Fruit fly (Drosophila melanogaster) whole organism: ENCODE data around the gene Spt7.

ENCODE experiments used
- EcR ChIP-seq, 2 experiments: fragments of >200 bp; optimal IDR thresholded peaks; 2 replicates each; lab custom pipeline; 2017; ENCODE audit warnings: missing biosample characterization in 2 of 2, missing genetic modification characterization in 2 of 2, missing genetic modification reagents in 2 of 2
- pan ChIP-seq: fragments of >200 bp; optimal IDR thresholded peaks from 2 replicates; lab custom pipeline; 2017

- TF ChIP-seq pan, result no peak
- no peak for TF ChIP-seq EcR (GFP tag; optimal IDR thresholded peaks at IDR 0.05; lab: Kevin White, UChicago)
Observed at dm6 chrX:17830644-17831043, 19.6 kb upstream of the Spt7 start, which contains the start of gene CG6398.
